Worm (Caenorhabditis elegans) whole organism, young adult: ENCODE data around the gene rpl-33.

Source experiments
- B0035.1 ChIP-seq: sonication (generic microtip); optimal IDR thresholded peaks from 2 replicates; lab custom pipeline; 2016; ENCODE audit warnings: missing genetic modification characterization, mild to moderate bottlenecking, missing compliant biosample characterization, missing genotype, missing genetic modification reagents
- B0336.3 ChIP-seq: fragments of 200-800 bp; sonication (Bioruptor generic); IDR thresholded peaks from 2 replicates; pipeline ENCODE4 v1.3.6; 2022; ENCODE audit warnings: missing genetic modification characterization, missing compliant biosample characterization
- D2030.7 ChIP-seq: fragments of 200-800 bp; sonication (Bioruptor generic); IDR thresholded peaks from 2 replicates; pipeline ENCODE4 v1.3.6; 2022; ENCODE audit warnings: missing genetic modification reagents, missing genetic modification characterization, missing compliant biosample characterization
- F10E7.11 ChIP-seq: sonication (generic microtip); optimal IDR thresholded peaks from 2 replicates; lab custom pipeline; 2017; ENCODE audit warnings: mild to moderate bottlenecking, missing genetic modification characterization, moderate library complexity, missing compliant biosample characterization
- F23B12.7 ChIP-seq: sonication (generic microtip); optimal IDR thresholded peaks from 2 replicates; lab custom pipeline; 2017; ENCODE audit warnings: missing genetic modification characterization, mild to moderate bottlenecking, missing compliant biosample characterization, antibody characterized with exemption, moderate library complexity; ENCODE audit not compliant: insufficient read depth
- F33H1.4 ChIP-seq: fragments of 200-800 bp; sonication (Bioruptor generic); IDR thresholded peaks from 2 replicates; pipeline ENCODE4 v1.3.6; 2022; ENCODE audit warnings: missing genetic modification reagents, missing genetic modification characterization, missing compliant biosample characterization
- F39B2.1 ChIP-seq: fragments of 200-800 bp; sonication (Bioruptor generic); IDR thresholded peaks from 2 replicates; pipeline ENCODE4 v1.3.6; 2022; ENCODE audit warnings: missing genetic modification reagents, missing genetic modification characterization, missing compliant biosample characterization
- F57A8.1 ChIP-seq: fragments of 200-800 bp; sonication (Bioruptor generic); optimal IDR thresholded peaks from 2 replicates; lab custom pipeline; 2018; ENCODE audit warnings: mild to moderate bottlenecking, missing genetic modification characterization, moderate library complexity, missing compliant biosample characterization
- F57C9.4 ChIP-seq: sonication (generic microtip); optimal IDR thresholded peaks from 2 replicates; lab custom pipeline; 2017; ENCODE audit warnings: mild to moderate bottlenecking, missing genetic modification characterization, missing compliant biosample characterization
- T07F8.4 ChIP-seq: sonication (generic microtip); optimal IDR thresholded peaks from 2 replicates; lab custom pipeline; 2016; ENCODE audit warnings: mild to moderate bottlenecking, missing genetic modification characterization, moderate library complexity, missing compliant biosample characterization
- T26A5.8 ChIP-seq: sonication (generic microtip); optimal IDR thresholded peaks from 2 replicates; lab custom pipeline; 2016; ENCODE audit warnings: missing genetic modification characterization, missing compliant biosample characterization
- Y53F4B.3 ChIP-seq: fragments of 200-800 bp; sonication (Bioruptor generic); IDR thresholded peaks from 2 replicates; pipeline ENCODE4 v1.3.6; 2022; ENCODE audit warnings: missing genetic modification reagents, missing genetic modification characterization, missing compliant biosample characterization
- Y53G8AR.9 ChIP-seq: fragments of 200-800 bp; sonication (Bioruptor generic); conservative IDR thresholded peaks from 2 replicates; pipeline ENCODE4 v1.3.6; 2022; ENCODE audit warnings: missing genetic modification reagents, missing genetic modification characterization, missing compliant biosample characterization
- Y56A3A.18 ChIP-seq: fragments of 200-800 bp; sonication (Bioruptor generic); IDR thresholded peaks from 2 replicates; pipeline ENCODE4 v1.3.6; 2022; ENCODE audit warnings: missing genetic modification reagents, missing genetic modification characterization, missing compliant biosample characterization
- Y67H2A.10 ChIP-seq: fragments of 200-800 bp; sonication (Bioruptor generic); conservative IDR thresholded peaks from 2 replicates; pipeline ENCODE4 v1.3.6; 2022; ENCODE audit warnings: missing genetic modification reagents, missing genetic modification characterization, missing compliant biosample characterization
- ama-1 ChIP-seq, 3 experiments: fragments of 150-350 bp in 1 of 3; sonication (generic microtip) in 2 of 3; optimal IDR thresholded peaks; 2 replicates each; lab custom pipeline; 2014 to 2018; ENCODE audit warnings: missing biosample characterization in 2 of 3, missing genetic modification characterization in 2 of 3, missing genetic modification reagents in 2 of 3
- aptf-2 ChIP-seq: fragments of 200-800 bp; sonication (Bioruptor generic); conservative IDR thresholded peaks from 2 replicates; pipeline ENCODE4 v1.3.6; 2022; ENCODE audit warnings: missing genetic modification reagents, missing genetic modification characterization, missing compliant biosample characterization
- attf-6 ChIP-seq: fragments of 200-800 bp; sonication (Bioruptor generic); IDR thresholded peaks from 2 replicates; pipeline ENCODE4 v1.3.6; 2022; ENCODE audit warnings: missing genetic modification reagents, missing genetic modification characterization, missing compliant biosample characterization
- ceh-58 ChIP-seq: fragments of 200-800 bp; sonication (Bioruptor generic); IDR thresholded peaks from 2 replicates; pipeline ENCODE4 v1.3.6; 2022; ENCODE audit warnings: missing genetic modification characterization, missing compliant biosample characterization
- ceh-91 ChIP-seq: fragments of 200-800 bp; sonication (Bioruptor generic); IDR thresholded peaks from 2 replicates; pipeline ENCODE4 v1.3.6; 2022; ENCODE audit warnings: missing genetic modification reagents, missing genetic modification characterization, missing compliant biosample characterization
- egl-44 ChIP-seq: fragments of 200-800 bp; sonication (Bioruptor generic); IDR thresholded peaks from 2 replicates; pipeline ENCODE4 v1.3.6; 2022; ENCODE audit warnings: missing genetic modification reagents, missing genetic modification characterization, missing compliant biosample characterization
- ekl-4 ChIP-seq: fragments of 200-800 bp; sonication (Bioruptor generic); IDR thresholded peaks from 2 replicates; pipeline ENCODE4 v1.3.6; 2022; ENCODE audit warnings: missing genetic modification reagents, missing genetic modification characterization, missing compliant biosample characterization
- ets-4 ChIP-seq: fragments of 200-800 bp; sonication (Bioruptor generic); optimal IDR thresholded peaks from 2 replicates; lab custom pipeline; 2018; ENCODE audit warnings: mild to moderate bottlenecking, missing genetic modification characterization, missing compliant biosample characterization
- him-1 ChIP-seq: sonication (generic microtip); optimal IDR thresholded peaks from 2 replicates; lab custom pipeline; 2016; ENCODE audit warnings: missing genotype, missing genetic modification reagents, missing genetic modification characterization, missing compliant biosample characterization
- hmg-1.2 ChIP-seq: fragments of 200-800 bp; sonication (Bioruptor generic); IDR thresholded peaks from 2 replicates; pipeline ENCODE4 v1.3.6; 2022; ENCODE audit warnings: missing genetic modification reagents, missing genetic modification characterization, missing compliant biosample characterization
- lag-1 ChIP-seq: fragments of 200-800 bp; sonication (Bioruptor generic); IDR thresholded peaks from 2 replicates; pipeline ENCODE4 v1.3.6; 2022; ENCODE audit warnings: missing genetic modification reagents, missing genetic modification characterization, missing compliant biosample characterization
- lin-40 ChIP-seq: sonication (generic microtip); optimal IDR thresholded peaks from 2 replicates; lab custom pipeline; 2016; ENCODE audit warnings: missing genetic modification characterization, mild to moderate bottlenecking, missing compliant biosample characterization, missing genotype, missing genetic modification reagents
- lin-54 ChIP-seq: fragments of 200-800 bp; sonication (Bioruptor generic); optimal IDR thresholded peaks from 2 replicates; lab custom pipeline; 2018; ENCODE audit warnings: mild to moderate bottlenecking, missing genetic modification characterization, missing compliant biosample characterization
- lsy-27 ChIP-seq: sonication (generic microtip); optimal IDR thresholded peaks from 2 replicates; lab custom pipeline; 2017; ENCODE audit warnings: missing genetic modification characterization, mild to moderate bottlenecking, missing compliant biosample characterization, antibody characterized with exemption, missing genotype, borderline replicate concordance; ENCODE audit not compliant: insufficient read depth
- madf-10 ChIP-seq: sonication (generic microtip); optimal IDR thresholded peaks from 2 replicates; lab custom pipeline; 2016; ENCODE audit warnings: mild to moderate bottlenecking, missing genetic modification characterization, missing compliant biosample characterization
- madf-3 ChIP-seq: fragments of 200-800 bp; sonication (Bioruptor generic); IDR thresholded peaks from 2 replicates; pipeline ENCODE4 v1.3.6; 2022; ENCODE audit warnings: missing genetic modification reagents, missing genetic modification characterization, missing compliant biosample characterization
- madf-6 ChIP-seq: fragments of 200-800 bp; sonication (Bioruptor generic); IDR thresholded peaks from 2 replicates; pipeline ENCODE4 v1.3.6; 2022; ENCODE audit warnings: missing genetic modification reagents, missing genetic modification characterization, missing compliant biosample characterization
- mel-28 ChIP-seq: sonication (generic microtip); optimal IDR thresholded peaks from 2 replicates; lab custom pipeline; 2016; ENCODE audit warnings: borderline replicate concordance, mild to moderate bottlenecking, missing genetic modification characterization, missing compliant biosample characterization
- mxl-1 ChIP-seq: sonication (generic microtip); optimal IDR thresholded peaks from 2 replicates; lab custom pipeline; 2016; ENCODE audit warnings: missing genetic modification characterization, missing compliant biosample characterization
- nfya-1 ChIP-seq: sonication (generic microtip); optimal IDR thresholded peaks from 2 replicates; lab custom pipeline; 2017; ENCODE audit warnings: antibody characterized with exemption, missing compliant biosample characterization, missing genetic modification characterization, borderline replicate concordance; ENCODE audit not compliant: insufficient read depth
- nfya-2 ChIP-seq: fragments of 200-800 bp; sonication (Bioruptor generic); IDR thresholded peaks from 2 replicates; pipeline ENCODE4 v1.3.6; 2022; ENCODE audit warnings: missing genetic modification reagents, missing genetic modification characterization, missing compliant biosample characterization
- nhr-27 ChIP-seq: fragments of 200-800 bp; sonication (Bioruptor generic); optimal IDR thresholded peaks from 2 replicates; lab custom pipeline; 2018; ENCODE audit warnings: mild to moderate bottlenecking, missing genetic modification characterization, moderate library complexity, missing compliant biosample characterization
- snpc-3.4 ChIP-seq: sonication (generic microtip); optimal IDR thresholded peaks from 2 replicates; lab custom pipeline; 2017; ENCODE audit warnings: missing genetic modification characterization, mild to moderate bottlenecking, missing compliant biosample characterization, antibody characterized with exemption, moderate library complexity, missing genotype, missing genetic modification reagents
- unc-130 ChIP-seq: sonication (generic microtip); optimal IDR thresholded peaks from 2 replicates; lab custom pipeline; 2016; ENCODE audit warnings: missing genetic modification reagents, missing genetic modification characterization, missing compliant biosample characterization
- xnd-1 ChIP-seq: sonication (generic microtip); optimal IDR thresholded peaks from 2 replicates; lab custom pipeline; 2016; ENCODE audit warnings: missing genotype, missing genetic modification reagents, missing genetic modification characterization, missing compliant biosample characterization
- ztf-3 ChIP-seq: fragments of 200-800 bp; sonication (Bioruptor generic); optimal IDR thresholded peaks from 2 replicates; lab custom pipeline; 2018; ENCODE audit warnings: mild to moderate bottlenecking, missing genetic modification characterization, missing compliant biosample characterization
- ztf-6 ChIP-seq: fragments of 200-800 bp; sonication (Bioruptor generic); IDR thresholded peaks from 2 replicates; pipeline ENCODE4 v1.3.6; 2022; ENCODE audit warnings: missing genetic modification reagents, missing genetic modification characterization, missing compliant biosample characterization

rpl-33 gene

ce11 chrII:7106313-7106712 lies 950 bp downstream of the rpl-33 start:
- TF ChIP-seq T07F8.4 (tag; lab: Kevin White, UChicago) (no peak), attf-6 (GFP tag; lab: Robert Waterston, UW) (peak; percentile 43; the same call in 1 of the 2 replicates), lin-40 (tag; lab: Kevin White, UChicago) (no peak), lin-54 (GFP tag; lab: Kevin White, UChicago) (peak; percentile 25), ekl-4 (GFP tag; lab: Robert Waterston, UW) (peak; percentile 62; the same call in 1 of the 2 replicates), D2030.7 (GFP tag; lab: Robert Waterston, UW) (no peak), Y53G8AR.9 (GFP tag; lab: Robert Waterston, UW) (0 out of 2 replicates have a peak, but pooled peaks have one; percentile 33), hmg-1.2 (GFP tag; lab: Robert Waterston, UW) (no peak), F33H1.4 (0 out of 2 replicates have a peak, but pooled peaks have one; percentile 5), him-1 (tag; lab: Kevin White, UChicago) (no peak), snpc-3.4 (peak; percentile 3), madf-6 (GFP tag; lab: Robert Waterston, UW) (peak; percentile 67), ztf-3 (GFP tag; lab: Kevin White, UChicago) (no peak), B0336.3 (GFP tag; lab: Robert Waterston, UW) (no peak; the same call in 1 of the 2 replicates), madf-3 (GFP tag; lab: Robert Waterston, UW) (0 out of 2 replicates have a peak, but pooled peaks have one; percentile 6), madf-10 (tag; lab: Kevin White, UChicago) (no peak), aptf-2 (GFP tag; lab: Robert Waterston, UW) (no peak), F39B2.1 (peak; percentile 51; the same call in 1 of the 2 replicates), F57A8.1 (GFP tag; lab: Kevin White, UChicago) (no peak), Y67H2A.10 (no peak), ets-4 (GFP tag; lab: Kevin White, UChicago) (no peak)
- TF ChIP-seq, all 124 proteins: peak for 9

ce11 chrII:7109956-7110355 lies 4.6 kb downstream of the rpl-33 start, which contains the start of gene F10E7.9:
Gene F10E7.9 (minus strand): TSS chrII:7110056.
- TF ChIP-seq him-1 (tag; lab: Kevin White, UChicago) = no peak
- no peak for TF ChIP-seq F57C9.4 (tag; lab: Kevin White, UChicago)
- no peak for TF ChIP-seq nhr-27 (tag; lab: Kevin White, UChicago)
- TF ChIP-seq Y56A3A.18 (GFP tag; lab: Robert Waterston, UW) = no peak
- no peak for TF ChIP-seq F23B12.7
- no peak for TF ChIP-seq nfya-1 (tag; lab: Kevin White, UChicago)
- no peak for TF ChIP-seq nfya-2 (GFP tag; lab: Robert Waterston, UW)
- TF ChIP-seq ceh-91 (GFP tag; lab: Robert Waterston, UW) = no peak
- TF ChIP-seq Y53F4B.3 (GFP tag; lab: Robert Waterston, UW) = no peak
- no peak for TF ChIP-seq lsy-27 (tag; lab: Kevin White, UChicago)

- TF ChIP-seq F10E7.11 (tag; lab: Kevin White, UChicago) (peak; percentile 21), ztf-6 (no peak)
These were observed 5.8 kb downstream of the rpl-33 start for ce11 chrII:7111012-7111656.

ce11 chrII:7111657-7112049 lies 6.3 kb downstream of the rpl-33 start, which contains the start of gene F10E7.5:
Gene F10E7.5 (plus strand): TSS chrII:7111978.
- TF ChIP-seq F57C9.4 (tag; lab: Kevin White, UChicago) = no peak
- peak; percentile 23 for TF ChIP-seq F23B12.7
- TF ChIP-seq mel-28 (tag; lab: Kevin White, UChicago) = no peak
- peak; percentile 23 for TF ChIP-seq him-1 (tag; lab: Kevin White, UChicago)
- TF ChIP-seq B0035.1 (tag; lab: Kevin White, UChicago) = no peak
- TF ChIP-seq ceh-58 (GFP tag; lab: Robert Waterston, UW) = no peak
- TF ChIP-seq xnd-1 = no peak
- TF ChIP-seq ama-1 (optimal IDR thresholded peaks at IDR 0.05; lab: Kevin White, UChicago) = no peak
- no peak for TF ChIP-seq ama-1 (GFP tag; optimal IDR thresholded peaks at IDR 0.05; lab: Kevin White, UChicago)
- TF ChIP-seq T26A5.8 (tag; lab: Kevin White, UChicago) = no peak
- no peak for TF ChIP-seq unc-130 (GFP tag; lab: Kevin White, UChicago)
- no peak for TF ChIP-seq mxl-1 (tag; lab: Kevin White, UChicago)
- TF ChIP-seq egl-44 (GFP tag; lab: Robert Waterston, UW) = no peak
- TF ChIP-seq lag-1 (GFP tag; lab: Robert Waterston, UW) = no peak
